Fruit fly (Drosophila melanogaster) whole organism, prepupa: ENCODE results near the gene Diedel.
A peak's percentile ranks its signal among the peaks of the same experiment; 100 is the strongest.

Experiments used
- CG10631 ChIP-seq: fragments of 200-800 bp; sonication (Bioruptor generic); optimal IDR thresholded peaks from 2 replicates; lab custom pipeline; 2016; ENCODE audit warnings: missing biosample characterization, missing genetic modification characterization
- CG10669 ChIP-seq: fragments of 200-800 bp; sonication (Bioruptor generic); optimal IDR thresholded peaks from 3 replicates; lab custom pipeline; 2018; ENCODE audit warnings: missing biosample characterization, mild to moderate bottlenecking, missing genetic modification characterization, moderate library complexity
- CG11902 ChIP-seq: fragments of 200-800 bp; sonication (Bioruptor generic); optimal IDR thresholded peaks from 3 replicates; lab custom pipeline; 2016; ENCODE audit warnings: missing biosample characterization, missing genetic modification characterization
- CG15336 ChIP-seq: fragments of 200-800 bp; sonication (Bioruptor generic); IDR thresholded peaks from 2 replicates; pipeline ENCODE4 v1.3.6; 2022; ENCODE audit warnings: missing biosample characterization, missing genetic modification characterization
- CG16779 ChIP-seq: fragments of 200-800 bp; sonication (Bioruptor generic); optimal IDR thresholded peaks from 3 replicates; lab custom pipeline; 2017; ENCODE audit warnings: missing biosample characterization, mild to moderate bottlenecking, missing genetic modification characterization
- CG3032 ChIP-seq: fragments of 200-800 bp; optimal IDR thresholded peaks from 2 replicates; lab custom pipeline; 2019; ENCODE audit warnings: missing biosample characterization, mild to moderate bottlenecking, missing genetic modification characterization, moderate library complexity
- CG31627 ChIP-seq: fragments of 200-800 bp; sonication (Bioruptor generic); optimal IDR thresholded peaks from 3 replicates; lab custom pipeline; 2016; ENCODE audit warnings: missing biosample characterization, missing genetic modification characterization
- CG32006 ChIP-seq: fragments of 200-800 bp; sonication (Bioruptor generic); optimal IDR thresholded peaks from 3 replicates; lab custom pipeline; 2017; ENCODE audit warnings: missing biosample characterization, mild to moderate bottlenecking, missing genetic modification characterization
- CG34406 ChIP-seq: fragments of 200-800 bp; sonication (Bioruptor generic); optimal IDR thresholded peaks from 3 replicates; lab custom pipeline; 2016; ENCODE audit warnings: missing biosample characterization, missing genetic modification characterization
- CG3919 ChIP-seq: fragments of 200-800 bp; sonication (Bioruptor generic); optimal IDR thresholded peaks from 3 replicates; lab custom pipeline; 2016; ENCODE audit warnings: missing biosample characterization, missing genetic modification characterization
- CG6163 ChIP-seq: fragments of 200-800 bp; sonication (Bioruptor generic); IDR thresholded peaks from 3 replicates; pipeline ENCODE4 v1.3.6; 2022; ENCODE audit warnings: missing biosample characterization, missing genetic modification characterization
- CG6276 ChIP-seq: fragments of 200-800 bp; sonication (Bioruptor generic); optimal IDR thresholded peaks from 2 replicates; lab custom pipeline; 2017; ENCODE audit warnings: missing biosample characterization, mild to moderate bottlenecking, missing genetic modification characterization
- CG6792 ChIP-seq: fragments of 200-800 bp; sonication (Bioruptor generic); optimal IDR thresholded peaks from 3 replicates; lab custom pipeline; 2016; ENCODE audit warnings: missing biosample characterization, missing genetic modification characterization
- CG6808 ChIP-seq: fragments of 200-800 bp; sonication (Bioruptor generic); optimal IDR thresholded peaks from 3 replicates; lab custom pipeline; 2017; ENCODE audit warnings: missing biosample characterization, missing genetic modification characterization, mild to moderate bottlenecking, moderate library complexity, missing genetic modification reagents
- CG7368 ChIP-seq: fragments of 200-800 bp; sonication (Bioruptor generic); optimal IDR thresholded peaks from 3 replicates; lab custom pipeline; 2016; ENCODE audit warnings: missing biosample characterization, missing genetic modification characterization
- CG8119 ChIP-seq: fragments of 200-800 bp; sonication (Bioruptor generic); IDR thresholded peaks from 3 replicates; pipeline ENCODE4 v1.3.6; 2022; ENCODE audit warnings: missing biosample characterization, missing genetic modification characterization
- CG8319 ChIP-seq: fragments of 200-800 bp; sonication (Bioruptor generic); optimal IDR thresholded peaks from 3 replicates; lab custom pipeline; 2016; ENCODE audit warnings: missing biosample characterization, missing genetic modification characterization
- CG8632 ChIP-seq: fragments of 200-800 bp; sonication (Bioruptor generic); optimal IDR thresholded peaks from 3 replicates; lab custom pipeline; 2016; ENCODE audit warnings: missing biosample characterization, missing genetic modification characterization
- CG9139 ChIP-seq: fragments of 200-800 bp; sonication (Bioruptor generic); optimal IDR thresholded peaks from 3 replicates; lab custom pipeline; 2017; ENCODE audit warnings: missing biosample characterization, mild to moderate bottlenecking, missing genetic modification characterization
- Eip75B ChIP-seq: fragments of 200-800 bp; sonication (Bioruptor generic); optimal IDR thresholded peaks from 3 replicates; lab custom pipeline; 2016; ENCODE audit warnings: missing biosample characterization, missing genetic modification characterization
- Eip78C ChIP-seq: fragments of 200-800 bp; sonication (Bioruptor generic); peaks from one replicate; lab custom pipeline; 2016; ENCODE audit warnings: missing biosample characterization, missing genetic modification characterization
- Eip93F ChIP-seq: fragments of 200-800 bp; sonication (Bioruptor generic); optimal IDR thresholded peaks from 2 replicates; lab custom pipeline; 2016; ENCODE audit warnings: missing biosample characterization, mild to moderate bottlenecking, missing genetic modification characterization
- Ets21C ChIP-seq: fragments of 200-800 bp; sonication (Bioruptor generic); optimal IDR thresholded peaks from 3 replicates; lab custom pipeline; 2016; ENCODE audit warnings: missing biosample characterization, missing genetic modification characterization
- Ets96B ChIP-seq: fragments of 200-800 bp; optimal IDR thresholded peaks from 2 replicates; lab custom pipeline; 2019; ENCODE audit warnings: missing biosample characterization, mild to moderate bottlenecking, missing genetic modification characterization, moderate library complexity
- Gug ChIP-seq: fragments of 200-800 bp; sonication (Bioruptor generic); IDR thresholded peaks from 2 replicates; pipeline ENCODE4 v1.3.6; 2022; ENCODE audit warnings: missing biosample characterization, missing genetic modification characterization
- Hr4 ChIP-seq: fragments of 200-800 bp; sonication (Bioruptor generic); optimal IDR thresholded peaks from 3 replicates; lab custom pipeline; 2016; ENCODE audit warnings: missing biosample characterization, missing genetic modification characterization
- OdsH ChIP-seq: fragments of 200-800 bp; sonication (Bioruptor generic); optimal IDR thresholded peaks from 3 replicates; lab custom pipeline; 2016; ENCODE audit warnings: missing biosample characterization, missing genetic modification characterization
- Smox ChIP-seq: fragments of 200-800 bp; sonication (Bioruptor generic); optimal IDR thresholded peaks from 3 replicates; lab custom pipeline; 2016; ENCODE audit warnings: missing biosample characterization, missing genetic modification characterization
- Sox15 ChIP-seq: fragments of 200-800 bp; sonication (Bioruptor generic); optimal IDR thresholded peaks from 3 replicates; lab custom pipeline; 2016; ENCODE audit warnings: missing biosample characterization, missing genetic modification characterization
- achi ChIP-seq: fragments of 200-800 bp; sonication (Bioruptor generic); optimal IDR thresholded peaks from 3 replicates; lab custom pipeline; 2016; ENCODE audit warnings: missing biosample characterization, missing genetic modification characterization
- acj6 ChIP-seq: fragments of 200-800 bp; sonication (Bioruptor generic); optimal IDR thresholded peaks from 3 replicates; lab custom pipeline; 2016; ENCODE audit warnings: missing biosample characterization, missing genetic modification characterization
- cyc ChIP-seq: fragments of 200-800 bp; sonication (Bioruptor generic); optimal IDR thresholded peaks from 3 replicates; lab custom pipeline; 2016; ENCODE audit warnings: missing biosample characterization, missing genetic modification characterization
- dac ChIP-seq: fragments of 200-800 bp; sonication (Bioruptor generic); optimal IDR thresholded peaks from 2 replicates; lab custom pipeline; 2017; ENCODE audit warnings: missing biosample characterization, mild to moderate bottlenecking, missing genetic modification characterization
- eg ChIP-seq: fragments of 200-800 bp; sonication (Bioruptor generic); IDR thresholded peaks from 3 replicates; pipeline ENCODE4 v1.3.6; 2022; ENCODE audit warnings: missing biosample characterization, missing genetic modification characterization
- esn ChIP-seq: fragments of 200-800 bp; sonication (Bioruptor generic); optimal IDR thresholded peaks from 2 replicates; lab custom pipeline; 2016; ENCODE audit warnings: missing biosample characterization, mild to moderate bottlenecking, missing genetic modification characterization, moderate library complexity
- fd59A ChIP-seq: fragments of 200-800 bp; sonication (Bioruptor generic); optimal IDR thresholded peaks from 2 replicates; lab custom pipeline; 2017; ENCODE audit warnings: missing biosample characterization, mild to moderate bottlenecking, missing genetic modification characterization, missing genetic modification reagents
- fkh ChIP-seq: fragments of 200-800 bp; sonication (Bioruptor generic); optimal IDR thresholded peaks from 3 replicates; lab custom pipeline; 2017; ENCODE audit warnings: missing biosample characterization, mild to moderate bottlenecking, missing genetic modification characterization, moderate library complexity
- lz ChIP-seq: fragments of 200-800 bp; sonication (Bioruptor generic); optimal IDR thresholded peaks from 3 replicates; lab custom pipeline; 2016; ENCODE audit warnings: missing biosample characterization, missing genetic modification characterization
- pdm3 ChIP-seq: fragments of 200-800 bp; sonication (Bioruptor generic); optimal IDR thresholded peaks from 3 replicates; lab custom pipeline; 2016; ENCODE audit warnings: missing biosample characterization, missing genetic modification characterization
- salr ChIP-seq, 2 experiments: fragments of 200-800 bp; sonication (Bioruptor generic); optimal IDR thresholded peaks; 3 replicates each; lab custom pipeline; 2016 to 2018; ENCODE audit warnings: missing biosample characterization in 2 of 2, missing genetic modification characterization in 2 of 2, mild to moderate bottlenecking in 1 of 2
- ss ChIP-seq, 2 experiments: fragments of 200-800 bp; sonication (Bioruptor generic); optimal IDR thresholded peaks; 2 replicates in 1 of 2; 3 replicates in 1 of 2; lab custom pipeline; 2017 to 2018; ENCODE audit warnings: mild to moderate bottlenecking in 2 of 2, missing biosample characterization in 2 of 2, missing genetic modification characterization in 2 of 2, moderate library complexity in 1 of 2
- vri ChIP-seq: fragments of 200-800 bp; sonication (Bioruptor generic); optimal IDR thresholded peaks from 3 replicates; lab custom pipeline; 2016; ENCODE audit warnings: missing biosample characterization, mild to moderate bottlenecking, missing genetic modification characterization

Gene Diedel

DNA sequence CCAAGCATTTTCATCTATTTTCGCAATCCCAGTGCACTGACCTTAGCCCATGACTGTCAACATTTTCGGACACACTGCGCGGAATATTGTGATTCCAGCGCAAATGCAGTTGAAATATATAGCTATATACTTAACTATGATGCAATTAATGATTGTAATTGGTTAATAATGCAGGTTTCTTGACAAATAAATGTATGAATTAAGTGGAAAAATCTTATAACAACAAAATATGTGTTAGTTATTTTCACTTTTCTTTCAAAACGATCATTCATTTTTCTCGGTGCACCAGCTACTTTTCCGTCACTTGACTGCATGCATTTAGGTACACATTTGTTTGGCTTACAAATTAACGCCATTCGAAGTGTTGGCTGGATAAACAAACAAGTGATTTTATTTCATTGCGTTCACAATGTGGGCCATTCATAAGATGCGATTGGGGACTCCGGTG, 34.9 kb upstream of the Diedel start (continued):
- no peak for TF ChIP-seq vri
- TF ChIP-seq Eip93F (GFP tag; lab: Kevin White, UChicago), result no peak
- TF ChIP-seq fd59A, result no peak
- peak; percentile 58 for TF ChIP-seq achi
- TF ChIP-seq Hr4 (GFP tag; lab: Kevin White, UChicago), result peak; percentile 59
- TF ChIP-seq CG34406 (GFP tag; lab: Kevin White, UChicago), result peak; percentile 47
- peak; percentile 36 for TF ChIP-seq cyc (GFP tag; lab: Kevin White, UChicago)
- peak; percentile 33 for TF ChIP-seq Ets21C (GFP tag; lab: Kevin White, UChicago)
- TF ChIP-seq CG11902 (GFP tag; lab: Kevin White, UChicago), result no peak
- peak; percentile 38 for TF ChIP-seq Ets96B (tag; lab: Kevin White, UChicago)
- no peak for TF ChIP-seq CG16779 (tag; lab: Kevin White, UChicago)
- TF ChIP-seq CG7368, result no peak
- peak; percentile 33 for TF ChIP-seq CG6276 (GFP tag; lab: Kevin White, UChicago)
- peak; percentile 73 for TF ChIP-seq fkh (GFP tag; lab: Kevin White, UChicago)
- TF ChIP-seq CG3919, result peak; percentile 48
- no peak for TF ChIP-seq Smox (GFP tag; lab: Kevin White, UChicago)
- TF ChIP-seq Sox15 (GFP tag; lab: Kevin White, UChicago), result peak; percentile 15
- TF ChIP-seq CG8319 (GFP tag; lab: Kevin White, UChicago), result no peak
- TF ChIP-seq dac (GFP tag; lab: Kevin White, UChicago), result peak; percentile 48
- peak; percentile 35 for TF ChIP-seq CG6792
- TF ChIP-seq CG31627 (GFP tag; lab: Kevin White, UChicago), result peak; percentile 55
- TF ChIP-seq OdsH (GFP tag; lab: Kevin White, UChicago), result peak; percentile 63
- TF ChIP-seq pdm3 (GFP tag; lab: Kevin White, UChicago), result peak; percentile 64
- TF ChIP-seq CG6808 (GFP tag; lab: Kevin White, UChicago), result peak; percentile 29
- peak; percentile 47 for TF ChIP-seq CG10669 (GFP tag; lab: Kevin White, UChicago)
- TF ChIP-seq CG3032, result peak; percentile 32
- peak; percentile 77 for TF ChIP-seq Eip78C
- TF ChIP-seq, all 60 proteins: peak for 40

DNA sequence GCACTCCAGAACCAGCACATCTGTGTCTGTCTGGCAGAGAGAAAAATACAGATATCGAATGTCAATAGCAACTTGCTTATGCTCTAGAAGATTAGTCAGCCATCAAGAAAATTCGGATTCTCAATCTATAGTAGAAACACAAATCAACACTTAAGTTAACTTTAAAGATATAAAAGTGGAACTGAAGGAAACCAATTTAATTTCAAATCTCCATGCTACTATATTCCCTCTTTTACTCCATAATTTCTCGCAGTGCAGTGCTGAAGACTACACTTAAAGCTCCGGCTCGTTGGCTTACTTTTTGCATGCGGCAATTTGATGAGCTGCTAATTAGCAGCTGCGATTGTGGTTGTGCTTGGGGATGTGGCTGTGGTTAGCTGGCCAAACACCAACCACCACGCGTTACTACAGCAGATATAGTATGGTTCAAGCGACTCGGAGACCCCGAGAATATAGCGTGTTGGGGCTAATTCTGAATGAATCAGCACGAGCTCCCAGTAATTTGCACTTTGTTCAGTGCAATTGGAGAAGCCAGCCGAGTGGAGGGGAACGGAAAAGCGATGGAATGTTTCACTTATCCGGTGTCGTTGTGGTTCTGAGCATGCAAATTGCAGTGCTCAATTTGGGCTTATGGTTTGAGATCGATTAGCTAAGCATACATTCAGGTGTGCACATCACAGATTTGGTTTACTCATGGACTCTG, 33.3 kb upstream of the Diedel start:
- TF ChIP-seq acj6 (GFP tag; lab: Kevin White, UChicago) (peak; percentile 18), Hr4 (GFP tag; lab: Kevin White, UChicago) (peak; percentile 13), CG9139 (no peak), CG6792 (peak; percentile 24), Ets96B (tag; lab: Kevin White, UChicago) (peak; percentile 55), CG8632 (GFP tag; lab: Kevin White, UChicago) (no peak), CG6163 (GFP tag; lab: Robert Waterston, UW) (peak; percentile 46; the same call in 1 of the 3 replicates), esn (peak; percentile 8), CG10631 (GFP tag; lab: Kevin White, UChicago) (peak; percentile 56), salr (GFP tag; optimal IDR thresholded peaks at IDR 0.05; lab: Kevin White, UChicago) (no peak), lz (GFP tag; lab: Kevin White, UChicago) (peak; percentile 5), achi (peak; percentile 0), CG6808 (GFP tag; lab: Kevin White, UChicago) (peak; percentile 26), ss (GFP tag; optimal IDR thresholded peaks at IDR 0.05; lab: Kevin White, UChicago) (peak; percentile 35 to 42), CG8119 (GFP tag; lab: Robert Waterston, UW) (no peak), fd59A (peak; percentile 17), Eip75B (peak; percentile 30), CG32006 (peak; percentile 29), Eip78C (peak; percentile 46), CG15336 (GFP tag; lab: Robert Waterston, UW) (0 out of 2 replicates have a peak, but pooled peaks have one; percentile 16), CG3032 (peak; percentile 78), eg (GFP tag; lab: Robert Waterston, UW) (peak; percentile 22; the same call in 1 of the 3 replicates), Gug (GFP tag; lab: Robert Waterston, UW) (peak; percentile 73), CG34406 (GFP tag; lab: Kevin White, UChicago) (no peak), vri (no peak), cyc (GFP tag; lab: Kevin White, UChicago) (no peak)
